Worm (Caenorhabditis elegans) whole organism, L1 larva: ENCODE data around the gene cest-2.2.

Experiments used
- egl-27 ChIP-seq, 2 experiments: fragments of 150-350 bp in 1 of 2; sonication (generic microtip); optimal IDR thresholded peaks; 3 replicates each; lab custom pipeline; 2017 to 2018; ENCODE audit warnings: missing biosample characterization in 2 of 2, missing genetic modification characterization in 2 of 2, missing genetic modification reagents in 2 of 2
- lin-13 ChIP-seq: fragments of 150-350 bp; optimal IDR thresholded peaks from 2 replicates; lab custom pipeline; 2014; ENCODE audit warnings: missing biosample characterization, missing genetic modification reagents, missing genetic modification characterization
- lin-35 ChIP-seq, 2 experiments: fragments of 150-350 bp; optimal IDR thresholded peaks; 2 replicates each; lab custom pipeline; 2014; ENCODE audit warnings: missing biosample characterization in 2 of 2, missing genetic modification characterization in 2 of 2, missing genetic modification reagents in 2 of 2
- lin-39 ChIP-seq: fragments of 150-350 bp; optimal IDR thresholded peaks from 2 replicates; lab custom pipeline; 2014; ENCODE audit warnings: missing biosample characterization, missing genetic modification reagents, missing genetic modification characterization
- nhr-237 ChIP-seq: fragments of 150-350 bp; optimal IDR thresholded peaks from 2 replicates; lab custom pipeline; 2014; ENCODE audit warnings: missing biosample characterization, missing genetic modification characterization
- nhr-28 ChIP-seq: fragments of 150-350 bp; optimal IDR thresholded peaks from 2 replicates; lab custom pipeline; 2014; ENCODE audit warnings: missing biosample characterization, missing genetic modification characterization
- nhr-47 ChIP-seq: sonication (generic microtip); optimal IDR thresholded peaks from 2 replicates; lab custom pipeline; 2016; ENCODE audit warnings: mild to moderate bottlenecking, missing genetic modification characterization, moderate library complexity, missing compliant biosample characterization
- nhr-77 ChIP-seq: fragments of 150-350 bp; optimal IDR thresholded peaks from 2 replicates; lab custom pipeline; 2014; ENCODE audit warnings: missing biosample characterization, missing genetic modification characterization
- nhr-90 ChIP-seq: sonication (generic microtip); optimal IDR thresholded peaks from 2 replicates; lab custom pipeline; 2016; ENCODE audit warnings: mild to moderate bottlenecking, missing genetic modification characterization, missing compliant biosample characterization; ENCODE audit not compliant: poor library complexity
- pag-3 ChIP-seq: sonication (generic microtip); optimal IDR thresholded peaks from 2 replicates; lab custom pipeline; 2017; ENCODE audit warnings: missing genetic modification characterization, mild to moderate bottlenecking, missing compliant biosample characterization, antibody characterized with exemption, borderline replicate concordance; ENCODE audit not compliant: insufficient read depth
- snpc-4 ChIP-seq: fragments of 150-350 bp; optimal IDR thresholded peaks from 2 replicates; lab custom pipeline; 2014; ENCODE audit warnings: missing biosample characterization, missing genetic modification characterization
- swsn-7 ChIP-seq: sonication (generic microtip); optimal IDR thresholded peaks from 2 replicates; lab custom pipeline; 2016; ENCODE audit warnings: missing genetic modification characterization, missing compliant biosample characterization

DNA sequence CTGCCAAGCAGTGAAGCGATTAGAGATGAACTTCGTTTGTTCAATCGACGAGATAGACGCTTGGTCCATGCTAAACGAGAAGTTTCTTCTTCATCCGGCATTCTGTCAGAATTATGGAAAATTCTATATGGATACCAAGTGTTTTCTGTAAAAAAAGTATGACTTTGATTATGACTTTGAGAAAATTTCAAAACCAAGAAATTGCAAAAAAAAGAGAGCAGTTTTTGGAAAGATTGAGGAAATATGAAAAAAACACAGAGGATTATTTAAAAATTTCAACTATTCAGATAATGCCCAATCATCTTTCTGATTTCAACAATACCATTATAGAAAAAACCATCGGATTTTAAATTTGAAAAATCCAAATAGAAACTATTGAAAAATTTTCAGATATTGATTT is 29.9 kb downstream of the cest-2.2 start, which contains the start of gene par-1:
- TF ChIP-seq swsn-7 (tag; lab: Kevin White, UChicago) (no peak), nhr-90 (tag; lab: Kevin White, UChicago) (no peak), nhr-47 (tag; lab: Kevin White, UChicago) (no peak), lin-35 (GFP tag; optimal IDR thresholded peaks at IDR 0.05; lab: Kevin White, UChicago) (no peak), pag-3 (tag; lab: Kevin White, UChicago) (no peak), egl-27 (tag; optimal IDR thresholded peaks at IDR 0.05; lab: Kevin White, UChicago) (no peak), nhr-237 (no peak), lin-13 (GFP tag; lab: Kevin White, UChicago) (no peak), snpc-4 (no peak), lin-39 (tag; lab: Kevin White, UChicago) (no peak), nhr-28 (tag; lab: Kevin White, UChicago) (no peak), nhr-77 (tag; lab: Kevin White, UChicago) (no peak)
